Worm (Caenorhabditis elegans): ENCODE data around the gene vwa-8.

The vwa-8 gene

ce11 chrX:13046324-13046723 is 55.1 kb downstream of the vwa-8 start (continued):
- TF ChIP-seq nhr-48 (tag; optimal IDR thresholded peaks at IDR 0.05), result peak; percentile 80
- TF ChIP-seq set-16 (GFP tag; IDR thresholded peaks at IDR 0.05), result peak; percentile 63; the same call in 1 of the 2 replicates
- peak; percentile 66 for TF ChIP-seq nhr-77 (tag; optimal IDR thresholded peaks at IDR 0.05)
- TF ChIP-seq mep-1 (tag; optimal IDR thresholded peaks at IDR 0.05), result peak; percentile 94

DNA sequence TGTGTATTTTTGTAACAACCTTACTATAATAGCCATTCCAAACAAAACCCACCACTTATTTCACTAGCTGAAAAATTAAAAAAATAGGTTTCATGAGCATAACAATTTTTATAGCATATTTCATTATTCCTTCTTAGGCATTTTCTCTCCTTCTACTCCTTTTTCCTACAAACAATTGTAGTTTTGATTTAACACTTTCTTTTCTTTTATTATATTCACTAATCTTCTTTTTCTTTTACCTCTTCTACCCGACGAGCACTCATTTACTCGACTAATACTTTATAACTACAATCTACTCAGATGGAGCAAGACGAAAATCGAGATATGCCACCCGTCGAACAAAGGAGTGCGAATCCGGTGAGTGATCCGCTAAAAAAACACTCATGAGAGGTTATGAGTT is 57.0 kb downstream of the vwa-8 start, which contains the start of gene C53C7.3:
Gene C53C7.3, plus strand, starts transcription at position 301 of the 400 bp plus-strand sequence.
- TF ChIP-seq lin-15B (tag; optimal IDR thresholded peaks at IDR 0.05), result no peak
- TF ChIP-seq ctbp-1 (GFP tag; IDR thresholded peaks at IDR 0.05), result no peak
- TF ChIP-seq snpc-4 (tag; optimal IDR thresholded peaks at IDR 0.05), result no peak
- TF ChIP-seq nhr-41 (GFP tag; IDR thresholded peaks at IDR 0.05), result no peak
- TF ChIP-seq tra-1 (GFP tag; IDR thresholded peaks at IDR 0.05), result no peak
- TF ChIP-seq ceh-82 (tag; optimal IDR thresholded peaks at IDR 0.05), result no peak
- no peak for TF ChIP-seq lin-39 (tag; optimal IDR thresholded peaks at IDR 0.05)
- no peak for TF ChIP-seq mes-2 (tag; optimal IDR thresholded peaks at IDR 0.05; ENCODE audit: poor library complexity, severe bottlenecking)
- no peak for TF ChIP-seq mxl-2 (GFP tag; conservative IDR thresholded peaks at IDR 0.05)
- TF ChIP-seq zfp-2 (tag; optimal IDR thresholded peaks at IDR 0.05), result no peak
- TF ChIP-seq saeg-2 (GFP tag; IDR thresholded peaks at IDR 0.05), result no peak
- no peak for TF ChIP-seq nhr-237 (tag; optimal IDR thresholded peaks at IDR 0.05)
- no peak for TF ChIP-seq F37D6.2 (tag; optimal IDR thresholded peaks at IDR 0.05)
- no peak for TF ChIP-seq mdl-1 (tag; optimal IDR thresholded peaks at IDR 0.05)

All from whole organism, L4 larva.